Fruit fly (Drosophila melanogaster) whole organism, wandering third instar larva: ENCODE measurements around the gene CG42792.

ENCODE experiments used
- CG32264 ChIP-seq: fragments of 200-800 bp; sonication (Bioruptor generic); optimal IDR thresholded peaks from 2 replicates; lab custom pipeline; 2016; ENCODE audit warnings: missing biosample characterization, missing genetic modification characterization
- CG9705 ChIP-seq: fragments of 200-800 bp; sonication (Bioruptor generic); optimal IDR thresholded peaks from 2 replicates; lab custom pipeline; 2018; ENCODE audit warnings: missing biosample characterization, mild to moderate bottlenecking, missing genetic modification characterization
- CrebA ChIP-seq: fragments of 200-800 bp; sonication (Bioruptor generic); optimal IDR thresholded peaks from 2 replicates; lab custom pipeline; 2016; ENCODE audit warnings: missing biosample characterization, mild to moderate bottlenecking, missing genetic modification characterization, borderline replicate concordance
- Dfd ChIP-seq: fragments of >200 bp; optimal IDR thresholded peaks from 2 replicates; lab custom pipeline; 2017; ENCODE audit warnings: missing biosample characterization, missing genetic modification characterization
- Dif ChIP-seq: fragments of 200-275, 200-300 bp; sonication (Bioruptor generic); optimal IDR thresholded peaks from 2 replicates; lab custom pipeline; 2018; ENCODE audit warnings: missing biosample characterization, missing genetic modification characterization; ENCODE audit not compliant: partially characterized antibody
- GATAd ChIP-seq: sonication (Bioruptor generic); optimal IDR thresholded peaks from 2 replicates; lab custom pipeline; 2016; ENCODE audit warnings: missing biosample characterization, missing genetic modification characterization
- HLH106 ChIP-seq: fragments of 200-800 bp; optimal IDR thresholded peaks from 3 replicates; lab custom pipeline; 2019; ENCODE audit warnings: missing biosample characterization, mild to moderate bottlenecking, missing genetic modification characterization, moderate library complexity
- Hr78 ChIP-seq: fragments of >200 bp; optimal IDR thresholded peaks from 2 replicates; lab custom pipeline; 2017; ENCODE audit warnings: missing biosample characterization, missing genetic modification characterization
- Jra ChIP-seq: sonication (Bioruptor generic); optimal IDR thresholded peaks from 2 replicates; lab custom pipeline; 2016; ENCODE audit warnings: missing biosample characterization, missing genetic modification characterization
- Myc ChIP-seq: fragments of >200 bp; optimal IDR thresholded peaks from 2 replicates; lab custom pipeline; 2017
- OdsH ChIP-seq: fragments of 200-800 bp; sonication (Bioruptor generic); optimal IDR thresholded peaks from 2 replicates; lab custom pipeline; 2016; ENCODE audit warnings: missing biosample characterization, mild to moderate bottlenecking, missing genetic modification characterization
- Rel ChIP-seq, 2 experiments: fragments of 200-800 bp; sonication (Bioruptor generic) in 1 of 2; optimal IDR thresholded peaks; 2 replicates in 1 of 2; 3 replicates in 1 of 2; lab custom pipeline; 2016 to 2019; ENCODE audit warnings: mild to moderate bottlenecking in 2 of 2, missing biosample characterization in 2 of 2, missing genetic modification characterization in 2 of 2, moderate library complexity in 1 of 2
- Sp1 ChIP-seq: fragments of 200-800 bp; sonication (Bioruptor generic); optimal IDR thresholded peaks from 3 replicates; lab custom pipeline; 2019; ENCODE audit warnings: missing biosample characterization, mild to moderate bottlenecking, missing genetic modification characterization, moderate library complexity
- Vsx2 ChIP-seq: fragments of 200-300, 225-300 bp; sonication (Bioruptor generic); optimal IDR thresholded peaks from 2 replicates; lab custom pipeline; 2018; ENCODE audit warnings: missing biosample characterization, missing genetic modification characterization; ENCODE audit not compliant: partially characterized antibody
- br ChIP-seq: fragments of 200-800 bp; sonication (Bioruptor generic); optimal IDR thresholded peaks from 2 replicates; lab custom pipeline; 2016; ENCODE audit warnings: missing biosample characterization, missing genetic modification characterization
- brk ChIP-seq: fragments of 200-800 bp; sonication (Bioruptor generic); optimal IDR thresholded peaks from 2 replicates; lab custom pipeline; 2016; ENCODE audit warnings: missing biosample characterization, mild to moderate bottlenecking, missing genetic modification characterization
- dl ChIP-seq, 2 experiments: fragments of 175-275, 200-275 bp in 1 of 2; fragments of 200-275 bp in 1 of 2; sonication (Bioruptor generic); optimal IDR thresholded peaks; lab custom pipeline; 2018; ENCODE audit warnings: mild to moderate bottlenecking in 2 of 2, missing biosample characterization in 2 of 2, missing genetic modification characterization in 2 of 2, moderate library complexity in 2 of 2; ENCODE audit not compliant: partially characterized antibody in 2 of 2, insufficient read depth in 1 of 2
- dmrt93B ChIP-seq: fragments of 200-800 bp; sonication (Bioruptor generic); optimal IDR thresholded peaks from 2 replicates; lab custom pipeline; 2018; ENCODE audit warnings: missing biosample characterization, mild to moderate bottlenecking, missing genetic modification characterization
- ey ChIP-seq: fragments of 200-800 bp; sonication (Bioruptor generic); optimal IDR thresholded peaks from 2 replicates; lab custom pipeline; 2016; ENCODE audit warnings: missing biosample characterization, missing genetic modification characterization
- foxo ChIP-seq, 2 experiments: fragments of 200-800 bp; sonication (Bioruptor generic); optimal IDR thresholded peaks; 2 replicates in 1 of 2; 3 replicates in 1 of 2; lab custom pipeline; 2016 to 2017; ENCODE audit warnings: missing biosample characterization in 2 of 2, missing genetic modification characterization in 2 of 2
- h ChIP-seq: fragments of 200-800 bp; sonication (Bioruptor generic); optimal IDR thresholded peaks from 3 replicates; lab custom pipeline; 2016; ENCODE audit warnings: missing biosample characterization, mild to moderate bottlenecking, missing genetic modification characterization
- lola ChIP-seq: fragments of >200 bp; optimal IDR thresholded peaks from 2 replicates; lab custom pipeline; 2017; ENCODE audit warnings: missing biosample characterization, missing genetic modification characterization
- pan ChIP-seq: fragments of >200 bp; optimal IDR thresholded peaks from 2 replicates; lab custom pipeline; 2017
- psq ChIP-seq: fragments of 200-800 bp; sonication (Bioruptor generic); optimal IDR thresholded peaks from 3 replicates; lab custom pipeline; 2017; ENCODE audit warnings: missing biosample characterization, mild to moderate bottlenecking, missing genetic modification characterization, moderate library complexity
- rgr ChIP-seq: fragments of 200-800 bp; sonication (Bioruptor generic); optimal IDR thresholded peaks from 3 replicates; lab custom pipeline; 2016; ENCODE audit warnings: missing biosample characterization, mild to moderate bottlenecking, missing genetic modification characterization
- sage ChIP-seq: fragments of 200-800 bp; sonication (Bioruptor generic); optimal IDR thresholded peaks from 2 replicates; lab custom pipeline; 2016; ENCODE audit warnings: missing biosample characterization, mild to moderate bottlenecking, missing genetic modification characterization
- sv ChIP-seq: fragments of 200-800 bp; sonication (Bioruptor generic); optimal IDR thresholded peaks from 3 replicates; lab custom pipeline; 2016; ENCODE audit warnings: missing biosample characterization, missing genetic modification characterization
- tai ChIP-seq: sonication (Bioruptor generic); optimal IDR thresholded peaks from 2 replicates; lab custom pipeline; 2016; ENCODE audit warnings: missing biosample characterization, missing genetic modification characterization
- usp ChIP-seq: fragments of >200 bp; optimal IDR thresholded peaks from 2 replicates; lab custom pipeline; 2017; ENCODE audit warnings: missing biosample characterization, missing genetic modification characterization
- woc ChIP-seq: sonication (Bioruptor generic); optimal IDR thresholded peaks from 2 replicates; lab custom pipeline; 2016; ENCODE audit warnings: missing biosample characterization, mild to moderate bottlenecking, missing genetic modification characterization

Gene CG42792

dm6 chr2L:15909277-15909674 lies 44.0 kb upstream of the CG42792 start:
- TF ChIP-seq Dfd (GFP tag; lab: Kevin White, UChicago) (no peak), rgr (no peak), Hr78 (no peak), Vsx2 (GFP tag; lab: Kevin White, UChicago) (no peak), ey (GFP tag; lab: Kevin White, UChicago) (no peak), Dif (GFP tag; lab: Kevin White, UChicago) (no peak), lola (GFP tag; lab: Kevin White, UChicago) (no peak), tai (GFP tag; lab: Kevin White, UChicago) (no peak), pan (no peak), Sp1 (GFP tag; lab: Kevin White, UChicago) (no peak)
- TF ChIP-seq, all 38 proteins: peak for 0

dm6 chr2L:15908496-15909276 lies 43.4 kb upstream of the CG42792 start:
- TF ChIP-seq Rel (GFP tag; optimal IDR thresholded peaks at IDR 0.05; lab: Kevin White, UChicago) (peak; percentile 17), Rel (tag; optimal IDR thresholded peaks at IDR 0.05; lab: Kevin White, UChicago) (peak; percentile 99), Dif (GFP tag; lab: Kevin White, UChicago) (peak; percentile 1), HLH106 (tag; lab: Kevin White, UChicago) (no peak), h (GFP tag; lab: Kevin White, UChicago) (peak; percentile 35), ey (GFP tag; lab: Kevin White, UChicago) (no peak), dmrt93B (GFP tag; lab: Kevin White, UChicago) (no peak), woc (GFP tag; lab: Kevin White, UChicago) (no peak), CG9705 (GFP tag; lab: Kevin White, UChicago) (no peak), pan (no peak), tai (GFP tag; lab: Kevin White, UChicago) (peak; percentile 43), sage (GFP tag; lab: Kevin White, UChicago) (peak; percentile 16), br (GFP tag; lab: Kevin White, UChicago) (peak; percentile 52), Sp1 (GFP tag; lab: Kevin White, UChicago) (peak; percentile 4), Jra (GFP tag; lab: Kevin White, UChicago) (no peak), CrebA (GFP tag; lab: Kevin White, UChicago) (peak; percentile 60), CG32264 (GFP tag; lab: Kevin White, UChicago) (no peak), dl (GFP tag; optimal IDR thresholded peaks at IDR 0.05; lab: Kevin White, UChicago; ENCODE audit: insufficient read depth in 1 of 2, partially characterized antibody in 2 of 2) (peak in 1 of 2 experiments; percentile 41)
- TF ChIP-seq, all 38 proteins: peak for 9

dm6 chr2L:15908086-15908485 lies 42.8 kb upstream of the CG42792 start:
- TF ChIP-seq sv (no peak), dl (GFP tag; optimal IDR thresholded peaks at IDR 0.05; lab: Kevin White, UChicago; ENCODE audit: insufficient read depth in 1 of 2, partially characterized antibody in 2 of 2) (no peak), Rel (GFP tag; optimal IDR thresholded peaks at IDR 0.05; lab: Kevin White, UChicago) (no peak), Rel (tag; optimal IDR thresholded peaks at IDR 0.05; lab: Kevin White, UChicago) (no peak), CG32264 (GFP tag; lab: Kevin White, UChicago) (no peak), h (GFP tag; lab: Kevin White, UChicago) (peak; percentile 33), Dif (GFP tag; lab: Kevin White, UChicago) (no peak)

dm6 chr2L:15907358-15907757 lies 42.1 kb upstream of the CG42792 start:
- TF ChIP-seq foxo (GFP tag; optimal IDR thresholded peaks at IDR 0.05; lab: Kevin White, UChicago) (no peak), pan (no peak), psq (GFP tag; lab: Kevin White, UChicago) (no peak), br (GFP tag; lab: Kevin White, UChicago) (no peak), HLH106 (tag; lab: Kevin White, UChicago) (no peak), Dif (GFP tag; lab: Kevin White, UChicago) (no peak), dl (GFP tag; optimal IDR thresholded peaks at IDR 0.05; lab: Kevin White, UChicago; ENCODE audit: insufficient read depth in 1 of 2, partially characterized antibody in 2 of 2) (no peak), Hr78 (no peak), CG32264 (GFP tag; lab: Kevin White, UChicago) (no peak), dmrt93B (GFP tag; lab: Kevin White, UChicago) (no peak), CrebA (GFP tag; lab: Kevin White, UChicago) (no peak), Vsx2 (GFP tag; lab: Kevin White, UChicago) (no peak), GATAd (no peak), brk (GFP tag; lab: Kevin White, UChicago) (no peak), Jra (GFP tag; lab: Kevin White, UChicago) (no peak), woc (GFP tag; lab: Kevin White, UChicago) (no peak), OdsH (GFP tag; lab: Kevin White, UChicago) (no peak), Myc (lab: Kevin White, UChicago) (no peak), usp (GFP tag; lab: Kevin White, UChicago) (no peak), sage (GFP tag; lab: Kevin White, UChicago) (no peak)
